Worm (Caenorhabditis elegans) whole organism, young adult: ENCODE measurements around the gene Y73B6BL.44.

Experiments used
- B0035.1 ChIP-seq: sonication (generic microtip); optimal IDR thresholded peaks from 2 replicates; lab custom pipeline; 2016; ENCODE audit warnings: missing genetic modification characterization, mild to moderate bottlenecking, missing compliant biosample characterization, missing genotype, missing genetic modification reagents
- D2030.7 ChIP-seq: fragments of 200-800 bp; sonication (Bioruptor generic); IDR thresholded peaks from 2 replicates; pipeline ENCODE4 v1.3.6; 2022; ENCODE audit warnings: missing genetic modification reagents, missing genetic modification characterization, missing compliant biosample characterization
- F22D6.2 ChIP-seq: sonication (generic microtip); optimal IDR thresholded peaks from 2 replicates; lab custom pipeline; 2016; ENCODE audit warnings: mild to moderate bottlenecking, missing genetic modification characterization, missing compliant biosample characterization
- F55B11.4 ChIP-seq: sonication (generic microtip); optimal IDR thresholded peaks from 2 replicates; lab custom pipeline; 2016; ENCODE audit warnings: missing compliant biosample characterization, missing genetic modification characterization, borderline replicate concordance; ENCODE audit not compliant: insufficient read depth
- T07F8.4 ChIP-seq: sonication (generic microtip); optimal IDR thresholded peaks from 2 replicates; lab custom pipeline; 2016; ENCODE audit warnings: mild to moderate bottlenecking, missing genetic modification characterization, moderate library complexity, missing compliant biosample characterization
- T26A5.8 ChIP-seq: sonication (generic microtip); optimal IDR thresholded peaks from 2 replicates; lab custom pipeline; 2016; ENCODE audit warnings: missing genetic modification characterization, missing compliant biosample characterization
- Y53F4B.3 ChIP-seq: fragments of 200-800 bp; sonication (Bioruptor generic); IDR thresholded peaks from 2 replicates; pipeline ENCODE4 v1.3.6; 2022; ENCODE audit warnings: missing genetic modification reagents, missing genetic modification characterization, missing compliant biosample characterization
- Y67H2A.10 ChIP-seq: fragments of 200-800 bp; sonication (Bioruptor generic); conservative IDR thresholded peaks from 2 replicates; pipeline ENCODE4 v1.3.6; 2022; ENCODE audit warnings: missing genetic modification reagents, missing genetic modification characterization, missing compliant biosample characterization
- Y79H2A.3 ChIP-seq: fragments of 200-800 bp; sonication (Bioruptor generic); conservative IDR thresholded peaks from 2 replicates; pipeline ENCODE4 v1.3.6; 2022; ENCODE audit warnings: missing genetic modification reagents, missing genetic modification characterization, missing compliant biosample characterization
- ZK185.1 ChIP-seq: sonication (generic microtip); optimal IDR thresholded peaks from 2 replicates; lab custom pipeline; 2016; ENCODE audit warnings: mild to moderate bottlenecking, missing genetic modification characterization, missing compliant biosample characterization; ENCODE audit not compliant: poor library complexity, severe bottlenecking
- atf-7 ChIP-seq: sonication (generic microtip); optimal IDR thresholded peaks from 2 replicates; lab custom pipeline; 2017; ENCODE audit warnings: mild to moderate bottlenecking, missing genetic modification characterization, missing compliant biosample characterization
- attf-6 ChIP-seq: fragments of 200-800 bp; sonication (Bioruptor generic); IDR thresholded peaks from 2 replicates; pipeline ENCODE4 v1.3.6; 2022; ENCODE audit warnings: missing genetic modification reagents, missing genetic modification characterization, missing compliant biosample characterization
- ceh-27 ChIP-seq: fragments of 200-800 bp; sonication (Bioruptor generic); optimal IDR thresholded peaks from 2 replicates; lab custom pipeline; 2018; ENCODE audit warnings: mild to moderate bottlenecking, missing genetic modification characterization, moderate library complexity, missing compliant biosample characterization
- ceh-58 ChIP-seq: fragments of 200-800 bp; sonication (Bioruptor generic); IDR thresholded peaks from 2 replicates; pipeline ENCODE4 v1.3.6; 2022; ENCODE audit warnings: missing genetic modification characterization, missing compliant biosample characterization
- ceh-91 ChIP-seq: fragments of 200-800 bp; sonication (Bioruptor generic); IDR thresholded peaks from 2 replicates; pipeline ENCODE4 v1.3.6; 2022; ENCODE audit warnings: missing genetic modification reagents, missing genetic modification characterization, missing compliant biosample characterization
- chd-7 ChIP-seq: sonication (generic microtip); optimal IDR thresholded peaks from 2 replicates; lab custom pipeline; 2016; ENCODE audit warnings: mild to moderate bottlenecking, missing genetic modification characterization, moderate library complexity, missing compliant biosample characterization
- ets-4 ChIP-seq: fragments of 200-800 bp; sonication (Bioruptor generic); optimal IDR thresholded peaks from 2 replicates; lab custom pipeline; 2018; ENCODE audit warnings: mild to moderate bottlenecking, missing genetic modification characterization, missing compliant biosample characterization
- hmg-1.2 ChIP-seq: fragments of 200-800 bp; sonication (Bioruptor generic); IDR thresholded peaks from 2 replicates; pipeline ENCODE4 v1.3.6; 2022; ENCODE audit warnings: missing genetic modification reagents, missing genetic modification characterization, missing compliant biosample characterization
- hrde-1 ChIP-seq: sonication (generic microtip); optimal IDR thresholded peaks from 2 replicates; lab custom pipeline; 2016; ENCODE audit warnings: missing genetic modification characterization, mild to moderate bottlenecking, missing compliant biosample characterization, moderate library complexity, missing genotype, missing genetic modification reagents, borderline replicate concordance
- lag-1 ChIP-seq: fragments of 200-800 bp; sonication (Bioruptor generic); IDR thresholded peaks from 2 replicates; pipeline ENCODE4 v1.3.6; 2022; ENCODE audit warnings: missing genetic modification reagents, missing genetic modification characterization, missing compliant biosample characterization
- let-526 ChIP-seq: fragments of 200-800 bp; sonication (Bioruptor generic); IDR thresholded peaks from 2 replicates; pipeline ENCODE4 v1.3.6; 2022; ENCODE audit warnings: missing genetic modification reagents, missing genetic modification characterization, missing compliant biosample characterization
- lin-35 ChIP-seq, 3 experiments: fragments of 150-350 bp in 2 of 3; sonication (generic microtip) in 1 of 3; optimal IDR thresholded peaks; 2 replicates each; lab custom pipeline; 2014 to 2018; ENCODE audit warnings: missing biosample characterization in 3 of 3, missing genetic modification characterization in 3 of 3, missing genetic modification reagents in 3 of 3
- lir-1 ChIP-seq: fragments of 200-800 bp; sonication (Bioruptor generic); conservative IDR thresholded peaks from 2 replicates; pipeline ENCODE4 v1.3.6; 2022; ENCODE audit warnings: missing genetic modification reagents, missing genetic modification characterization, missing compliant biosample characterization
- madf-3 ChIP-seq: fragments of 200-800 bp; sonication (Bioruptor generic); IDR thresholded peaks from 2 replicates; pipeline ENCODE4 v1.3.6; 2022; ENCODE audit warnings: missing genetic modification reagents, missing genetic modification characterization, missing compliant biosample characterization
- madf-6 ChIP-seq: fragments of 200-800 bp; sonication (Bioruptor generic); IDR thresholded peaks from 2 replicates; pipeline ENCODE4 v1.3.6; 2022; ENCODE audit warnings: missing genetic modification reagents, missing genetic modification characterization, missing compliant biosample characterization
- mcd-1 ChIP-seq: fragments of 200-800 bp; sonication (Bioruptor generic); IDR thresholded peaks from 2 replicates; pipeline ENCODE4 v1.3.6; 2022; ENCODE audit warnings: missing genetic modification reagents, missing genetic modification characterization, missing compliant biosample characterization
- mes-4 ChIP-seq: sonication (generic microtip); optimal IDR thresholded peaks from 2 replicates; lab custom pipeline; 2016; ENCODE audit warnings: missing genotype, missing genetic modification characterization, missing compliant biosample characterization
- nhr-120 ChIP-seq: fragments of 200-800 bp; sonication (Bioruptor generic); IDR thresholded peaks from 2 replicates; pipeline ENCODE4 v1.3.6; 2022; ENCODE audit warnings: missing genetic modification characterization, missing compliant biosample characterization
- nhr-179 ChIP-seq: sonication (generic microtip); optimal IDR thresholded peaks from 2 replicates; lab custom pipeline; 2016; ENCODE audit warnings: mild to moderate bottlenecking, missing genetic modification characterization, missing compliant biosample characterization
- nhr-90 ChIP-seq: sonication (generic microtip); optimal IDR thresholded peaks from 2 replicates; lab custom pipeline; 2016; ENCODE audit warnings: missing genotype, mild to moderate bottlenecking, missing genetic modification characterization, missing compliant biosample characterization
- snpc-1.1 ChIP-seq: sonication (generic microtip); optimal IDR thresholded peaks from 2 replicates; lab custom pipeline; 2017; ENCODE audit warnings: missing genetic modification characterization, mild to moderate bottlenecking, missing compliant biosample characterization, antibody characterized with exemption, moderate library complexity, missing genotype, missing genetic modification reagents; ENCODE audit not compliant: insufficient read depth
- snpc-4 ChIP-seq, 5 experiments: fragments of 150-350 bp in 1 of 5; sonication (generic microtip) in 4 of 5; optimal IDR thresholded peaks; 2 replicates each; lab custom pipeline; 2014 to 2018; ENCODE audit warnings: missing genetic modification characterization in 5 of 5, missing biosample characterization in 3 of 5, antibody characterized with exemption in 2 of 5, mild to moderate bottlenecking in 2 of 5, missing compliant biosample characterization in 2 of 5, missing genotype in 2 of 5, moderate library complexity in 2 of 5, missing genetic modification reagents in 1 of 5
- somi-1 ChIP-seq: fragments of 200-800 bp; sonication (Bioruptor generic); optimal IDR thresholded peaks from 2 replicates; lab custom pipeline; 2018; ENCODE audit warnings: mild to moderate bottlenecking, missing genetic modification characterization, missing compliant biosample characterization
- zfh-2 ChIP-seq: fragments of 200-800 bp; sonication (Bioruptor generic); conservative IDR thresholded peaks from 2 replicates; pipeline ENCODE4 v1.3.6; 2022; ENCODE audit warnings: missing genetic modification reagents, missing genetic modification characterization, missing compliant biosample characterization
- ztf-18 ChIP-seq: sonication (generic microtip); optimal IDR thresholded peaks from 2 replicates; lab custom pipeline; 2016; ENCODE audit warnings: missing genotype, mild to moderate bottlenecking, missing genetic modification characterization, missing compliant biosample characterization
- ztf-25 ChIP-seq: fragments of 200-800 bp; sonication (Bioruptor generic); IDR thresholded peaks from 2 replicates; pipeline ENCODE4 v1.3.6; 2022; ENCODE audit warnings: missing genetic modification reagents, missing genetic modification characterization, missing compliant biosample characterization
- ztf-26 ChIP-seq: sonication (generic microtip); optimal IDR thresholded peaks from 2 replicates; lab custom pipeline; 2017; ENCODE audit warnings: missing genetic modification characterization, missing compliant biosample characterization

Y73B6BL.44 gene

DNA sequence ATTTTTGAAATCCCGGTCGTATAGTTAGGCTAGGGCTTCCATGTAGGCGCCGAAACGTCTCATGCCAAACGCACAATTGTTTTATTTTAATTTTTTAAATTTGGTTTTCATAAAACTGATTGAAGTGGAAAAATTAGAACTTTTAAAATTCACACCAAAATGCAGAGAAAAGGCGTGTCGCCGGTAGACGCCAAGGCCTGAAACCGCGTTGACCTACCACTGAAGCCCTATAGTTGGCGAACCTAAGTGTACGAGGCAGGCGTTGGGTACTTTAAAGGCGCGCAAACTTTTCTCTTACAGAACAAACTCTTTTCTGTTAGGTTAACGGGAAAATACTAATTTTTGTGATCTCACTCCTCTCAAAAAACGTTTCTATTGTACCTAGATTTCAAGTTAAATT lies at the start of gene Y73B6BL.44:
TSS of gene Y73B6BL.44 (plus strand) at position 301 of the 400 bp plus-strand sequence.
- TF ChIP-seq nhr-120, result no peak
- no peak for TF ChIP-seq B0035.1
- no peak for TF ChIP-seq nhr-179
- no peak for TF ChIP-seq D2030.7 (GFP tag; lab: Robert Waterston, UW)
- TF ChIP-seq atf-7 (tag; lab: Kevin White, UChicago), result no peak
- TF ChIP-seq nhr-90 (tag; lab: Kevin White, UChicago), result no peak
- no peak for TF ChIP-seq F22D6.2 (tag; lab: Kevin White, UChicago)
- no peak for TF ChIP-seq madf-3 (GFP tag; lab: Robert Waterston, UW)
- no peak for TF ChIP-seq ztf-26
- TF ChIP-seq T26A5.8 (tag; lab: Kevin White, UChicago), result no peak
- no peak for TF ChIP-seq F55B11.4
- TF ChIP-seq zfh-2, result no peak
- no peak for TF ChIP-seq ZK185.1 (tag; lab: Kevin White, UChicago)
- TF ChIP-seq Y53F4B.3 (GFP tag; lab: Robert Waterston, UW), result no peak
- no peak for TF ChIP-seq ceh-91 (GFP tag; lab: Robert Waterston, UW)
- no peak for TF ChIP-seq mcd-1 (GFP tag; lab: Robert Waterston, UW)
- no peak for TF ChIP-seq T07F8.4 (tag; lab: Kevin White, UChicago)

DNA sequence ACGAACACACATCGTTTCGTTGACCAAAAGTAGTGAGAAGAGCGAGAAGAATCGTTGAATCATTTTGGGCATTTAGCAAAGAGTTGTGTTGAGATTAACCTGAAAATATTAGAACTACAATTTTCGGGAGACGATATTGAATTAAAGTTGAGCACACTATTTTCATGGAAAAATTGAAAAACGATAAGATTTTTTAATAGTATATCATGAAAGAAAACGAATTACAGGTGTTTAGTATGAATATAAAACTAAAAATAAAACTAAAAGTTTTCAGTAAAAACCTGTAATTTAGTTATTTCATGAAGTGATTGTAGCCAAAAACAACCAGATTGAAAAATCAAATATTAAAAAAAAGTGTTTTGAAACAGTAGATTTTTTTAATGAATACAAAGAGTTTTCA lies 35.9 kb upstream of the Y73B6BL.44 start, which contains the start of gene lgc-10:
TSS of gene lgc-10 (minus strand) at position 101 of the 400 bp plus-strand sequence.
- TF ChIP-seq ceh-27 (GFP tag; lab: Kevin White, UChicago), result no peak

DNA sequence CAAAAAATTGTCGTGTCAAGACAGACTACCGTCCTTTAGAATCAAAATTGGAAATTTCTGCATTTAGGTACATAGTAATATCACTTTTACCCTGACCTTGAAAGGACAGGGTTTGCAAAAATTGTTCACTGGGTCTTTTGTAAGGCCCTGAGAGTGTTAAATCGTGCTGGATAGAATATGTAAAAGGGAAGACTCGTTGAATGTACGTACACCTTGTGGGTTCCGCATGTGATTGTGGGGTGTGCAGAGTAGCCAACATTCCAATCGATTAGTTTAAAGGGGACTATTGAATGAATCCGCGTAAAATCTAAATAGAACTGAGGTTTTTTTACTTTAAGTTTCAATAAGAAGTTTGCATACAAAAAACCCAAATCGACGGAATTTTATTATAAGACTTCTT lies 32.8 kb upstream of the Y73B6BL.44 start:
- TF ChIP-seq lag-1 (GFP tag; lab: Robert Waterston, UW), result no peak
- peak; percentile 69 for TF ChIP-seq snpc-4 (GFP tag; optimal IDR thresholded peaks at IDR 0.05; lab: Kevin White, UChicago)
- TF ChIP-seq snpc-4 (tag; optimal IDR thresholded peaks at IDR 0.05; lab: Kevin White, UChicago), result peak; percentile 66 to 77 (median 73)
- TF ChIP-seq attf-6, result peak; percentile 57; the same call in 1 of the 2 replicates
- peak; percentile 79 for TF ChIP-seq snpc-1.1 (tag; lab: Kevin White, UChicago)
- no peak for TF ChIP-seq lin-35 (GFP tag; optimal IDR thresholded peaks at IDR 0.05; lab: Kevin White, UChicago)
- TF ChIP-seq let-526 (GFP tag; lab: Robert Waterston, UW), result no peak
- TF ChIP-seq ets-4, result no peak
- no peak for TF ChIP-seq hrde-1 (tag; lab: Kevin White, UChicago)
- TF ChIP-seq Y79H2A.3 (GFP tag; lab: Robert Waterston, UW), result no peak

DNA sequence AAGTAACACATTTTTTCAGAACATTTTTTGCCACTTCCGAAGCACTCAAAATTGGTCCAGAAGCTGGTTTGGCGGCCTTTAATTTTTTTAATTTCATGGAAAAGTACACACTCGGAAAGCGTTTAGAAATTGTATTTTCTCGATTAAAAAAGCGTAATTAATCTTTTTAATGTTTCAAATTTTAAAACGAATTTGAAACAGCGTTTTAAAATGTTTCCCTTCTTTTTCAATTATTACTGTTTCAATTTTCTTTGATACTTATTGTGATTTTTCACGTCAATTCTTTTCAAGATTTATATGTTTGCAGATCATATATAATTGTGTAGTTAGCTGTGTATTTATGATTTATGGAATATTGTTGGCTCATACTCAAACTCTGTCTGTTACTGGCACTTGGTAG lies 29.4 kb upstream of the Y73B6BL.44 start, which contains the start of gene acr-25:
TSS of gene acr-25 (plus strand) at position 301 of the 400 bp plus-strand sequence.
- TF ChIP-seq somi-1 (GFP tag; lab: Kevin White, UChicago), result no peak

DNA sequence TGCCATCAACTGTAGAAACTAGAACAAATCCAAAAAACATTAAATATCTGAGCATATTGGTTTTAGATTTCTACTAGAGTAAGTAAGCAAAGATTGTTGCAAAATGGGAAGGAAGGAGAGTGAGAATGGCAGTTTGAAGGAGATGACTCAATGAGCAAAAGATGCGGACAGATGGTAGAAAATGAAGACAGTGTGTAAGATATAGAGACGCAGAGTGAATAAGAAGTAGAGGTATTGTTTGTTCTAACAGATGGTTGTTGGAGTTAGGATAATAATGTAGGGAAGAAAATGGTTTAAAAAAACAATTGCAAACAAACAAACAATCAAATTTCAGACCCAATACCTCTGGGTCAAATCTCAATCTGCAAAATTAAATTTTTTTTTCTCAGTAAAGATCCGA lies 22.2 kb upstream of the Y73B6BL.44 start, which contains the start of gene tmed-13:
TSS of gene tmed-13 (minus strand) at position 169 of the 400 bp plus-strand sequence.
- peak; percentile 51; the same call in 1 of the 2 replicates for TF ChIP-seq hmg-1.2
- no peak for TF ChIP-seq ztf-26
- TF ChIP-seq, all 124 proteins: peak for 1

DNA sequence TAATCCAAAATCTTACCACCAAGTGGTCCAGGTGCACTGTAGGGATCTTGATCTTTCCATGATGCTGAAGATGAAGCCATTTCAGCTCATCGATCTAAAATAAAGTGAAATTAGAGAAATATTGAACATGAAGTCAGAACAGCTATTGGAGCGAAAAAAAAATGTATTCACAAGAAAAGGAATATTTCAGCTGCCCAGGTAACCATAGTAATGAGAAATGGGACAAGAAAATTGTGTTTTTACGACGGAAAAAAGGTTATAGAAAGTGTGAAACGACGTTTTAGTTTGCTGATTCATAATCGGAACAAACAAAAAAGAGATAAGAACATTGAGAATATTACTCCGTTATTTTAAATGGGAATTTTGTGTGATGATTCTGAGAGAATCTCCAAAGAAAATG lies 20.3 kb upstream of the Y73B6BL.44 start, which contains the start of gene Y73B6BL.27:
TSS of gene Y73B6BL.27 (minus strand) at position 101 of the 400 bp plus-strand sequence.
- TF ChIP-seq ztf-18 (tag; lab: Kevin White, UChicago) (no peak), lir-1 (no peak), chd-7 (tag; lab: Kevin White, UChicago) (no peak), madf-6 (GFP tag; lab: Robert Waterston, UW) (no peak), ceh-58 (GFP tag; lab: Robert Waterston, UW) (no peak), Y67H2A.10 (GFP tag; lab: Robert Waterston, UW) (no peak), ztf-25 (GFP tag; lab: Robert Waterston, UW) (no peak), mes-4 (tag; lab: Kevin White, UChicago) (no peak), Y53F4B.3 (GFP tag; lab: Robert Waterston, UW) (no peak)
- TF ChIP-seq, all 124 proteins: peak for 0
